Worm (Caenorhabditis elegans) whole organism, L3 larva: ENCODE data around the gene dod-21.
A peak's percentile ranks its signal among the peaks of the same experiment; 100 is the strongest.

Source experiments
- R02D3.7 ChIP-seq: fragments of 150-350 bp; optimal IDR thresholded peaks from 2 replicates; lab custom pipeline; 2014; ENCODE audit warnings: missing biosample characterization, missing genetic modification characterization
- ZK546.5 ChIP-seq: sonication (generic microtip); optimal IDR thresholded peaks from 2 replicates; lab custom pipeline; 2017; ENCODE audit warnings: missing biosample characterization, missing genetic modification characterization
- aly-2 ChIP-seq: fragments of 150-350 bp; optimal IDR thresholded peaks from 2 replicates; lab custom pipeline; 2014; ENCODE audit warnings: missing biosample characterization, missing genetic modification characterization
- ceh-28 ChIP-seq: fragments of 150-350 bp; optimal IDR thresholded peaks from 2 replicates; lab custom pipeline; 2014; ENCODE audit warnings: missing biosample characterization, missing genetic modification reagents, missing genetic modification characterization
- ceh-82 ChIP-seq: fragments of 150-350 bp; optimal IDR thresholded peaks from 2 replicates; lab custom pipeline; 2014; ENCODE audit warnings: missing biosample characterization, missing genetic modification characterization
- daf-12 ChIP-seq: fragments of 150-350 bp; optimal IDR thresholded peaks from 2 replicates; lab custom pipeline; 2014; ENCODE audit warnings: missing biosample characterization, missing genetic modification reagents, missing genetic modification characterization
- egl-27 ChIP-seq: sonication (generic microtip); optimal IDR thresholded peaks from 4 replicates; lab custom pipeline; 2017; ENCODE audit warnings: missing biosample characterization, missing genetic modification reagents, missing genetic modification characterization
- elt-2 ChIP-seq: sonication (generic microtip); optimal IDR thresholded peaks from 2 replicates; lab custom pipeline; 2016; ENCODE audit warnings: missing genetic modification reagents, mild to moderate bottlenecking, missing genetic modification characterization, missing compliant biosample characterization
- elt-3 ChIP-seq, 3 experiments: fragments of 150-350 bp in 1 of 3; sonication (generic microtip) in 2 of 3; optimal IDR thresholded peaks; 2 replicates in 2 of 3; 4 replicates in 1 of 3; lab custom pipeline; 2014 to 2017; ENCODE audit warnings: missing biosample characterization in 3 of 3, missing genetic modification characterization in 3 of 3
- fkh-10 ChIP-seq: sonication (generic microtip); optimal IDR thresholded peaks from 2 replicates; lab custom pipeline; 2017; ENCODE audit warnings: missing biosample characterization, missing genetic modification reagents, missing genetic modification characterization
- fkh-2 ChIP-seq: fragments of 150-350 bp; optimal IDR thresholded peaks from 2 replicates; lab custom pipeline; 2014; ENCODE audit warnings: missing biosample characterization, missing genetic modification reagents, missing genetic modification characterization
- fos-1 ChIP-seq: fragments of 150-350 bp; optimal IDR thresholded peaks from 2 replicates; lab custom pipeline; 2014; ENCODE audit warnings: missing biosample characterization, missing genetic modification characterization
- jun-1 ChIP-seq: fragments of 150-350 bp; optimal IDR thresholded peaks from 2 replicates; lab custom pipeline; 2014; ENCODE audit warnings: missing biosample characterization, missing genetic modification reagents, missing genetic modification characterization
- lin-15B ChIP-seq: fragments of 150-350 bp; optimal IDR thresholded peaks from 2 replicates; lab custom pipeline; 2014; ENCODE audit warnings: missing biosample characterization, missing genetic modification characterization
- lin-39 ChIP-seq: fragments of 150-350 bp; optimal IDR thresholded peaks from 2 replicates; lab custom pipeline; 2018; ENCODE audit warnings: missing biosample characterization, missing genetic modification reagents, missing genetic modification characterization
- lsy-12 ChIP-seq: sonication (generic microtip); optimal IDR thresholded peaks from 2 replicates; lab custom pipeline; 2016; ENCODE audit warnings: mild to moderate bottlenecking, missing genetic modification characterization, missing compliant biosample characterization
- mdl-1 ChIP-seq: fragments of 150-350 bp; optimal IDR thresholded peaks from 2 replicates; lab custom pipeline; 2014; ENCODE audit warnings: missing biosample characterization, missing genetic modification characterization
- mml-1 ChIP-seq: fragments of 150-350 bp; sonication (generic microtip); optimal IDR thresholded peaks from 3 replicates; lab custom pipeline; 2014; ENCODE audit warnings: missing biosample characterization, missing genetic modification characterization
- nfya-1 ChIP-seq: sonication (generic microtip); optimal IDR thresholded peaks from 2 replicates; lab custom pipeline; 2017; ENCODE audit warnings: missing genetic modification characterization, mild to moderate bottlenecking, missing compliant biosample characterization, antibody characterized with exemption, moderate library complexity; ENCODE audit not compliant: insufficient read depth
- nhr-11 ChIP-seq: fragments of 150-350 bp; optimal IDR thresholded peaks from 2 replicates; lab custom pipeline; 2014; ENCODE audit warnings: missing biosample characterization, missing genetic modification characterization
- nhr-12 ChIP-seq: fragments of 150-350 bp; optimal IDR thresholded peaks from 2 replicates; lab custom pipeline; 2014; ENCODE audit warnings: missing biosample characterization, missing genetic modification characterization
- nhr-28 ChIP-seq: fragments of 150-350 bp; optimal IDR thresholded peaks from 2 replicates; lab custom pipeline; 2014; ENCODE audit warnings: missing biosample characterization, missing genetic modification characterization
- nhr-43 ChIP-seq: sonication (generic microtip); optimal IDR thresholded peaks from 2 replicates; lab custom pipeline; 2016; ENCODE audit warnings: mild to moderate bottlenecking, missing genetic modification characterization, missing compliant biosample characterization; ENCODE audit not compliant: poor library complexity, severe bottlenecking
- nhr-67 ChIP-seq: fragments of 150-350 bp; optimal IDR thresholded peaks from 2 replicates; lab custom pipeline; 2014; ENCODE audit warnings: missing biosample characterization, missing genetic modification characterization
- nhr-76 ChIP-seq: fragments of 150-350 bp; sonication (generic microtip); optimal IDR thresholded peaks from 5 replicates; lab custom pipeline; 2014; ENCODE audit warnings: missing biosample characterization, missing genetic modification characterization
- nhr-77 ChIP-seq: fragments of 150-350 bp; optimal IDR thresholded peaks from 2 replicates; lab custom pipeline; 2014; ENCODE audit warnings: missing biosample characterization, missing genetic modification characterization
- pha-4 ChIP-seq: fragments of 150-350 bp; optimal IDR thresholded peaks from 2 replicates; lab custom pipeline; 2014; ENCODE audit warnings: missing biosample characterization, missing genetic modification reagents, missing genetic modification characterization
- pqm-1 ChIP-seq: fragments of 150-350 bp; optimal IDR thresholded peaks from 2 replicates; lab custom pipeline; 2017; ENCODE audit warnings: missing biosample characterization, missing genetic modification characterization, inconsistent platforms
- sea-2 ChIP-seq: fragments of 150-350 bp; sonication (generic microtip); optimal IDR thresholded peaks from 4 replicates; lab custom pipeline; 2014; ENCODE audit warnings: missing biosample characterization, missing genetic modification reagents, missing genetic modification characterization
- skn-1 ChIP-seq: fragments of 150-350 bp; optimal IDR thresholded peaks from 2 replicates; lab custom pipeline; 2014; ENCODE audit warnings: missing biosample characterization, missing genetic modification characterization
- tbx-2 ChIP-seq: sonication (generic microtip); optimal IDR thresholded peaks from 2 replicates; lab custom pipeline; 2016; ENCODE audit warnings: mild to moderate bottlenecking, missing genetic modification characterization, missing compliant biosample characterization
- unc-39 ChIP-seq: sonication (generic microtip); optimal IDR thresholded peaks from 4 replicates; lab custom pipeline; 2017; ENCODE audit warnings: missing biosample characterization, missing genetic modification characterization
- unc-62 ChIP-seq: fragments of 150-350 bp; sonication (generic microtip); optimal IDR thresholded peaks from 4 replicates; lab custom pipeline; 2014; ENCODE audit warnings: missing biosample characterization, missing genetic modification reagents, missing genetic modification characterization
- zag-1 ChIP-seq: fragments of 150-350 bp; optimal IDR thresholded peaks from 2 replicates; lab custom pipeline; 2014; ENCODE audit warnings: missing biosample characterization, missing genetic modification characterization
- ztf-4 ChIP-seq: fragments of 150-350 bp; optimal IDR thresholded peaks from 2 replicates; lab custom pipeline; 2014; ENCODE audit warnings: missing biosample characterization, missing genetic modification characterization

Gene dod-21

DNA sequence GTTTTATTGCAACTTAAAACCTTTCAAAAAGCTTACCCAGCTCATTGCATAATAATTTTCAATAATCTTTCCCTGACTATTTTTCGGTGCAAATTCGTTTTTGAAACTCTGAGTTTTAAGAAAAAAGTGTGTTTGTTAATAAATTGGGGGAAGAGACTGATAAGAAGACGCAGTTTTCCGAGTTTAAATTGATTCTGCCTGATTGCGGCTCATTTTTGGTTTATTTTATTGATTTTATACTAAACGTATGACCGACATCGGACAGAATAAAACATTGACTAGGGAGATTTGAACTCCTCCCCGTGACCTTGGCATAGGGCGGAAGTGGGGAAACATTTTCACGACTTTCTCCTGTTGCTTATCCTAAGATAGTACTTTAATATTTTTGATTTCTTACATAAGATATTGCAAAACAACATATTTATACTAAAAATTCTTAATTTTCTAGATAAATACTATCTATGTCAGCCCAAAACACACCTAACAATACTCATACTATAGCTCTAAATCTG, 40.1 kb upstream of the dod-21 start, which contains the start of gene K08D8.7:
Gene K08D8.7, plus strand, starts transcription at position 462 of the 512 bp plus-strand sequence.
- TF ChIP-seq lin-39 (no peak), nhr-67 (tag; lab: Kevin White, UChicago) (no peak), ZK546.5 (tag; lab: Kevin White, UChicago) (no peak), zag-1 (tag; lab: Kevin White, UChicago) (no peak), ceh-28 (tag; lab: Kevin White, UChicago) (no peak), pqm-1 (tag; lab: Kevin White, UChicago) (peak; percentile 3), nfya-1 (tag; lab: Kevin White, UChicago) (no peak), nhr-77 (tag; lab: Kevin White, UChicago) (no peak), nhr-76 (no peak), nhr-28 (tag; lab: Kevin White, UChicago) (no peak), daf-12 (tag; lab: Kevin White, UChicago) (no peak), aly-2 (tag; lab: Kevin White, UChicago) (no peak), fos-1 (no peak), ztf-4 (tag; lab: Kevin White, UChicago) (no peak), mml-1 (tag; lab: Kevin White, UChicago) (no peak), elt-2 (tag; lab: Kevin White, UChicago) (peak; percentile 71), pha-4 (tag; lab: Kevin White, UChicago) (peak; percentile 28)
- TF ChIP-seq, all 47 proteins: peak for 3

DNA sequence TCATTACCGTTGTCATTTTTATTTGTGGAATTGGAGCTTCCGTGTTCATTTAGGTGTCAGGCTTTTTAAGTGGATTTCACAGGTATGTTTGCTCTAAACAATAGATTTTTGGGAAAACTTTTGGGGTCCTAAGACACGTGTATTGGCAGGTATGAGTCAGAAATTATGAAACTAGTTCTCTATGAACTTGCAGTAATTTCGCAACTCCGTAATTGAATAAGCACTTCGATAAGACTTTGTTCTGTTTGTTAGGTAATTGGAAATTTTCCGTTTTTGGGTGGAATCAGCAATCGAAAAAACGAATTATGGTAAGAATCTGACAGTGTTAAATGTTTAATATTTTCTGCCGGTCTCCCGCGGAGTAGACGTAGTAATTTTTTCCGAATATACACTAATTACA, 39.4 kb upstream of the dod-21 start:
- no peak for TF ChIP-seq daf-12 (tag; lab: Kevin White, UChicago)
- no peak for TF ChIP-seq nhr-28 (tag; lab: Kevin White, UChicago)
- TF ChIP-seq nhr-12 (tag; lab: Kevin White, UChicago): no peak
- TF ChIP-seq aly-2 (tag; lab: Kevin White, UChicago): no peak
- TF ChIP-seq lin-15B (tag; lab: Kevin White, UChicago): no peak
- TF ChIP-seq fkh-10 (GFP tag; lab: Kevin White, UChicago): no peak
- no peak for TF ChIP-seq unc-39 (tag; lab: Kevin White, UChicago)
- no peak for TF ChIP-seq nhr-11
- TF ChIP-seq lin-39: no peak
- TF ChIP-seq lsy-12 (tag; lab: Kevin White, UChicago): no peak
- TF ChIP-seq unc-62 (GFP tag; lab: Kevin White, UChicago): no peak
- TF ChIP-seq fos-1: no peak
- TF ChIP-seq tbx-2: no peak
- no peak for TF ChIP-seq ceh-82 (tag; lab: Kevin White, UChicago)

- TF ChIP-seq pha-4 (tag; lab: Kevin White, UChicago) (peak; percentile 10), egl-27 (tag; lab: Kevin White, UChicago) (no peak), R02D3.7 (tag; lab: Kevin White, UChicago) (no peak), nhr-67 (tag; lab: Kevin White, UChicago) (no peak), elt-2 (tag; lab: Kevin White, UChicago) (peak; percentile 10)
- TF ChIP-seq, all 47 proteins: peak for 2
Observed at ce11 chrIV:12898823-12899222, 37.7 kb upstream of the dod-21 start.

- no peak for TF ChIP-seq nfya-1 (tag; lab: Kevin White, UChicago)
- TF ChIP-seq elt-3 (tag; optimal IDR thresholded peaks at IDR 0.05; lab: Kevin White, UChicago): no peak
- no peak for TF ChIP-seq ZK546.5 (tag; lab: Kevin White, UChicago)
- TF ChIP-seq nhr-28 (tag; lab: Kevin White, UChicago): no peak
- no peak for TF ChIP-seq egl-27 (tag; lab: Kevin White, UChicago)
- no peak for TF ChIP-seq sea-2 (GFP tag; lab: Kevin White, UChicago)
- TF ChIP-seq aly-2 (tag; lab: Kevin White, UChicago): no peak
- TF ChIP-seq fkh-2: no peak
- no peak for TF ChIP-seq fos-1
- no peak for TF ChIP-seq nhr-77 (tag; lab: Kevin White, UChicago)
- no peak for TF ChIP-seq nhr-43 (tag; lab: Kevin White, UChicago)
- TF ChIP-seq lin-39: no peak
- TF ChIP-seq jun-1: no peak
- no peak for TF ChIP-seq mdl-1 (tag; lab: Kevin White, UChicago)
- no peak for TF ChIP-seq nhr-11
- no peak for TF ChIP-seq lsy-12 (tag; lab: Kevin White, UChicago)
- no peak for TF ChIP-seq ceh-28 (tag; lab: Kevin White, UChicago)
- TF ChIP-seq unc-39 (tag; lab: Kevin White, UChicago): no peak
- no peak for TF ChIP-seq skn-1 (tag; lab: Kevin White, UChicago)
Observed at ce11 chrIV:12899392-12899791, 37.1 kb upstream of the dod-21 start, which contains the start of gene K08D8.9. Gene K08D8.9, plus strand, starts transcription at chrIV:12899692.
